Worm (Caenorhabditis elegans) whole organism, L1 larva: ENCODE results near the gene F26F2.4.

Experiments
- C34B4.2 ChIP-seq: sonication (generic microtip); optimal IDR thresholded peaks from 2 replicates; lab custom pipeline; 2017; ENCODE audit warnings: mild to moderate bottlenecking, missing genetic modification characterization, missing compliant biosample characterization
- alr-1 ChIP-seq: fragments of 200-800 bp; sonication (Bioruptor generic); optimal IDR thresholded peaks from 2 replicates; lab custom pipeline; 2018; ENCODE audit warnings: borderline replicate concordance, mild to moderate bottlenecking, missing genetic modification characterization, missing compliant biosample characterization
- efl-1 ChIP-seq, 4 experiments: fragments of 150-350 bp; optimal IDR thresholded peaks in 3 of 4; peaks in 1 of 4; 1 replicate in 1 of 4; 2 replicates in 3 of 4; lab custom pipeline; 2014; ENCODE audit warnings: missing biosample characterization in 2 of 4, missing genetic modification characterization in 2 of 4, missing genetic modification reagents in 2 of 4
- elt-2 ChIP-seq: sonication (generic microtip); optimal IDR thresholded peaks from 2 replicates; lab custom pipeline; 2016; ENCODE audit warnings: missing genetic modification characterization, mild to moderate bottlenecking, inconsistent platforms, missing compliant biosample characterization, missing genetic modification reagents
- elt-3 ChIP-seq, 6 experiments: fragments of 150-350 bp in 1 of 6; sonication (generic microtip); optimal IDR thresholded peaks; 2 replicates each; lab custom pipeline; 2017 to 2018; ENCODE audit warnings: missing biosample characterization in 6 of 6, missing genetic modification characterization in 6 of 6, inconsistent platforms in 1 of 6
- fkh-10 ChIP-seq: sonication (generic microtip); optimal IDR thresholded peaks from 2 replicates; lab custom pipeline; 2017; ENCODE audit warnings: missing biosample characterization, missing genetic modification reagents, missing genetic modification characterization
- fos-1 ChIP-seq: fragments of 150-350 bp; optimal IDR thresholded peaks from 2 replicates; lab custom pipeline; 2014; ENCODE audit warnings: missing biosample characterization, missing genetic modification characterization
- hlh-4 ChIP-seq: sonication (generic microtip); optimal IDR thresholded peaks from 2 replicates; lab custom pipeline; 2016; ENCODE audit warnings: mild to moderate bottlenecking, missing genetic modification characterization, missing compliant biosample characterization
- nhr-11 ChIP-seq: fragments of 150-350 bp; optimal IDR thresholded peaks from 2 replicates; lab custom pipeline; 2014; ENCODE audit warnings: missing biosample characterization, missing genetic modification characterization
- nhr-12 ChIP-seq: sonication (generic microtip); optimal IDR thresholded peaks from 2 replicates; lab custom pipeline; 2017; ENCODE audit warnings: missing biosample characterization, missing genetic modification characterization
- nhr-76 ChIP-seq: sonication (generic microtip); optimal IDR thresholded peaks from 2 replicates; lab custom pipeline; 2017; ENCODE audit warnings: missing biosample characterization, missing genetic modification characterization
- unc-30 ChIP-seq: sonication (generic microtip); optimal IDR thresholded peaks from 2 replicates; lab custom pipeline; 2017; ENCODE audit warnings: missing biosample characterization, missing genetic modification characterization
- unc-86 ChIP-seq: sonication (generic microtip); optimal IDR thresholded peaks from 2 replicates; lab custom pipeline; 2016; ENCODE audit warnings: missing genetic modification characterization, missing compliant biosample characterization
- ztf-11 ChIP-seq, 2 experiments: sonication (generic microtip); optimal IDR thresholded peaks; 2 replicates each; lab custom pipeline; 2016 to 2017; ENCODE audit warnings: missing genetic modification characterization in 2 of 2, missing biosample characterization in 1 of 2, missing compliant biosample characterization in 1 of 2

DNA sequence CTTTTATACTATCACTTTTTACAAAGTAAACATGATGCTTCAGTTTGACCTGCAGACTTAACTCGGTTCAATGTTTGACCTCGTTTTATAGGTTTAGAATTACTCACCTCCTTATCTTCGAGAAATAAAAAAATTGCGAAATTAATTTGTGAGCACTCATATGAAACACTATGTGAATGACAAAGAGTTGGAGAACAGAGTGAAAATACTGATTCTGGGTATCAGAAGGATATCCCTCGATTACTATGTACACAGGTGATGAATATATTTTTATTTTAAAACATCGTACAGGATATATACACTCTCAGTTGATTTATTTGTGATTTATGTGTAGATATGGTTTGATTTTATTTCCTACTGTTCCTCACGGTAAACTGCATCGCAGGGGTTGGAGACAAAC lies 12.8 kb upstream of the F26F2.4 start, which contains the start of gene Y38H6C.23:
- TF ChIP-seq fkh-10 (no peak), unc-86 (tag; lab: Kevin White, UChicago) (no peak), unc-30 (tag; lab: Kevin White, UChicago) (no peak), ztf-11 (tag; optimal IDR thresholded peaks at IDR 0.05; lab: Kevin White, UChicago) (no peak), nhr-76 (tag; lab: Kevin White, UChicago) (no peak), nhr-12 (tag; lab: Kevin White, UChicago) (no peak), fos-1 (tag; lab: Kevin White, UChicago) (no peak), elt-2 (tag; lab: Kevin White, UChicago) (no peak), C34B4.2 (no peak), alr-1 (tag; lab: Kevin White, UChicago) (no peak), hlh-4 (tag; lab: Kevin White, UChicago) (no peak), elt-3 (tag; optimal IDR thresholded peaks at IDR 0.05; lab: Kevin White, UChicago) (no peak), efl-1 (optimal IDR thresholded peaks at IDR 0.05; lab: Kevin White, UChicago) (no peak), efl-1 (GFP tag; optimal IDR thresholded peaks at IDR 0.05 in 1 of 2; lab: Kevin White, UChicago) (no peak), nhr-11 (tag; lab: Kevin White, UChicago) (no peak)
